Fruit fly (Drosophila melanogaster): ENCODE measurements around the gene ogre.

The ogre gene

DNA sequence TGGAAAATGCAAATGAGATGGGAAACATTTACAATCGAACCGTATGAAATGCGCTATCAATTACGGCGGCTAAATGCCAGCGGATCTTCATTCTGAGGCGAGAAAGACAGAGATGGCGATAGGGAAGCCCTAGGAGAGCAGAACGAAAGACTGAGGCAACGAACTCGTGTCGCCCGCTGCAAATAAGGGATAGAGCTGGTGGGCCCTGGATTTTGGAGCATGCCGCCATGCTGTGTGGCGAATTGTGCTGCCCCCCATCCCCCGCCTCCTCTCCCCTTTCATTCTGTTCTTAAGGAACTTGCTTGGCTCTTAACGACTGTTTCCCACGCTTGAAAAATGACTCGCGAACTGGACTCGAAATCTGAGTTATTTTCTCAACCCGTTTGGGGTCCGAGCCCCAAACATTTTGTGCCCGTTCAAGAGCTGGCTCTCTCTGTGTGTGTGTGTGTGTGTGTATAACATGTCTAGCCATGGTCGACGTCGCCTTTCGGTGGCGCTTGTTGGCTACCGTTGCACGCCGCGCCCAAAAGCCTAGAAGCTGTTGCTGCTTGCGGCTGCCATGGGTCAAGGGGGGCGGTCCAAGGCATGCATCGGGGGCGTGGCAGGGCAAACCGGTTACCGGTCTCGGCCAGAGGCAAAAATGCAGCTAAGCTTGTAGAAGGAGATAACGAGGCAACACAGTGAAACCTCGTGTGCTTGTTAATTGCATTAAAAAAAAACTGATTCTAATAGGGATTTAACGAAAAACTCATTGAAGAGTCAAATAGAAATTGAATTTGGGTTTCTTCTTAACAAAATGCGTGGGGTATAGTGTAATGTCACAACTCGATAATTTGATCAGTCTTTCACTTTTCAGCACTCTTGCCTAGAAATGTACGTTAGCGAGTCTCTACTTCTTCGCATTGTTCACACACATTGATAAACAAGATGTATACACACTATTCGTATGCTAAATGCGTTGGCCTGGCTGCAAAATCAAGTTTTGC, 17.3 kb upstream of the ogre start:
- TF ChIP-seq pdm3 (GFP tag; optimal IDR thresholded peaks at IDR 0.05) (peak; percentile 75), eg (GFP tag; IDR thresholded peaks at IDR 0.05) (peak; percentile 78), spab (GFP tag; optimal IDR thresholded peaks at IDR 0.05) (peak; percentile 65), CG8119 (GFP tag; IDR thresholded peaks at IDR 0.05) (peak; percentile 79), CG6808 (GFP tag; optimal IDR thresholded peaks at IDR 0.05) (peak; percentile 77), Gug (GFP tag; IDR thresholded peaks at IDR 0.05) (peak; percentile 61), CG11294 (GFP tag; IDR thresholded peaks at IDR 0.05) (peak; percentile 28; the same call in 1 of the 2 replicates), Ets21C (GFP tag; optimal IDR thresholded peaks at IDR 0.05) (peak; percentile 21), CG6854 (GFP tag; optimal IDR thresholded peaks at IDR 0.05) (peak; percentile 48), Hr39 (GFP tag; optimal IDR thresholded peaks at IDR 0.05) (peak; percentile 56), lz (GFP tag; optimal IDR thresholded peaks at IDR 0.05) (peak; percentile 73), CG8319 (GFP tag; optimal IDR thresholded peaks at IDR 0.05) (no peak), salr (GFP tag; optimal IDR thresholded peaks at IDR 0.05) (peak in 1 of 2 experiments; percentile 47), Blimp-1 (GFP tag; optimal IDR thresholded peaks at IDR 0.05) (no peak), CG4318 (GFP tag; optimal IDR thresholded peaks at IDR 0.05) (peak; percentile 18), Sox15 (GFP tag; optimal IDR thresholded peaks at IDR 0.05) (peak; percentile 16), dac (GFP tag; optimal IDR thresholded peaks at IDR 0.05) (no peak), Eip78C (GFP tag) (peak; percentile 89), CG32006 (GFP tag; optimal IDR thresholded peaks at IDR 0.05) (peak; percentile 73), CG6163 (GFP tag; IDR thresholded peaks at IDR 0.05) (peak; percentile 65; the same call in 2 of the 3 replicates), Eip93F (GFP tag; optimal IDR thresholded peaks at IDR 0.05) (no peak), acj6 (GFP tag; optimal IDR thresholded peaks at IDR 0.05) (peak; percentile 67), CG8632 (GFP tag; optimal IDR thresholded peaks at IDR 0.05) (peak; percentile 60), CG1621 (tag; optimal IDR thresholded peaks at IDR 0.05) (peak; percentile 59), dsx (GFP tag; optimal IDR thresholded peaks at IDR 0.05; ENCODE audit: poor library complexity, severe bottlenecking) (peak; percentile 49), CG6276 (GFP tag; optimal IDR thresholded peaks at IDR 0.05) (peak; percentile 68), Lpt (GFP tag; optimal IDR thresholded peaks at IDR 0.05) (peak; percentile 61), Ets96B (tag; optimal IDR thresholded peaks at IDR 0.05) (peak; percentile 82), CG10631 (GFP tag; optimal IDR thresholded peaks at IDR 0.05) (peak; percentile 67), CG15336 (GFP tag; IDR thresholded peaks at IDR 0.05) (peak; percentile 81), Smox (GFP tag; optimal IDR thresholded peaks at IDR 0.05) (peak; percentile 51), CG11902 (GFP tag; optimal IDR thresholded peaks at IDR 0.05) (peak; percentile 40), Sox14 (GFP tag; optimal IDR thresholded peaks at IDR 0.05) (peak; percentile 64), CG9139 (GFP tag; optimal IDR thresholded peaks at IDR 0.05) (peak; percentile 25), esn (GFP tag; optimal IDR thresholded peaks at IDR 0.05) (peak; percentile 72), svp (GFP tag) (peak; percentile 74), ss (GFP tag; optimal IDR thresholded peaks at IDR 0.05) (peak; percentile 63 to 71), CG3032 (tag; optimal IDR thresholded peaks at IDR 0.05) (peak; percentile 93), OdsH (GFP tag; optimal IDR thresholded peaks at IDR 0.05) (peak; percentile 67), topi (GFP tag; optimal IDR thresholded peaks at IDR 0.05) (peak; percentile 68), fd59A (GFP tag; optimal IDR thresholded peaks at IDR 0.05) (peak; percentile 70), CG31627 (GFP tag; optimal IDR thresholded peaks at IDR 0.05) (peak; percentile 37), CG3919 (GFP tag; optimal IDR thresholded peaks at IDR 0.05) (peak; percentile 64), vri (GFP tag; optimal IDR thresholded peaks at IDR 0.05) (peak; percentile 45), fkh (GFP tag; optimal IDR thresholded peaks at IDR 0.05) (no peak), Eip75B (GFP tag; optimal IDR thresholded peaks at IDR 0.05) (peak; percentile 72), achi (GFP tag; optimal IDR thresholded peaks at IDR 0.05) (peak; percentile 69), Sox102F (GFP tag; optimal IDR thresholded peaks at IDR 0.05) (peak; percentile 73), cyc (GFP tag; optimal IDR thresholded peaks at IDR 0.05) (peak; percentile 61)
